Worm (Caenorhabditis elegans) whole organism, mixed stage, embryonic: ENCODE results near the gene nhr-283.

Source experiments
- M03D4.4 ChIP-seq: sonication (generic microtip); optimal IDR thresholded peaks from 2 replicates; lab custom pipeline; 2017; ENCODE audit warnings: mild to moderate bottlenecking, missing genetic modification characterization, missing compliant biosample characterization
- blmp-1 ChIP-seq: fragments of 150-350 bp; optimal IDR thresholded peaks from 2 replicates; lab custom pipeline; 2014; ENCODE audit warnings: missing biosample characterization, missing genetic modification characterization
- ceh-39 ChIP-seq: fragments of 150-350 bp; optimal IDR thresholded peaks from 2 replicates; lab custom pipeline; 2014; ENCODE audit warnings: missing biosample characterization, missing genetic modification characterization
- ceh-43 ChIP-seq: fragments of 200-800 bp; sonication (Bioruptor generic); optimal IDR thresholded peaks from 2 replicates; lab custom pipeline; 2018; ENCODE audit warnings: mild to moderate bottlenecking, missing genetic modification characterization, moderate library complexity, missing compliant biosample characterization
- ceh-83 ChIP-seq: fragments of 200-800 bp; sonication (Bioruptor generic); optimal IDR thresholded peaks from 2 replicates; lab custom pipeline; 2018; ENCODE audit warnings: mild to moderate bottlenecking, missing genetic modification characterization, missing compliant biosample characterization
- ces-1 ChIP-seq: fragments of 150-350 bp; optimal IDR thresholded peaks from 2 replicates; lab custom pipeline; 2014; ENCODE audit warnings: missing biosample characterization, missing genetic modification reagents, missing genetic modification characterization
- cnd-1 ChIP-seq: fragments of 200-800 bp; sonication (Bioruptor generic); optimal IDR thresholded peaks from 2 replicates; lab custom pipeline; 2018; ENCODE audit warnings: mild to moderate bottlenecking, missing genetic modification characterization, missing compliant biosample characterization
- drap-1 ChIP-seq: fragments of 200-800 bp; sonication (Bioruptor generic); optimal IDR thresholded peaks from 3 replicates; lab custom pipeline; 2018; ENCODE audit warnings: mild to moderate bottlenecking, missing genetic modification characterization, missing compliant biosample characterization
- elt-1 ChIP-seq: sonication (generic microtip); optimal IDR thresholded peaks from 2 replicates; lab custom pipeline; 2017; ENCODE audit warnings: missing genetic modification characterization, mild to moderate bottlenecking, missing compliant biosample characterization, antibody characterized with exemption, moderate library complexity, borderline replicate concordance; ENCODE audit not compliant: insufficient read depth
- flh-1 ChIP-seq: fragments of 200-800 bp; sonication (Bioruptor generic); optimal IDR thresholded peaks from 2 replicates; lab custom pipeline; 2018; ENCODE audit warnings: mild to moderate bottlenecking, missing genetic modification characterization, moderate library complexity, missing compliant biosample characterization
- hlh-1 ChIP-seq: fragments of 150-350 bp; optimal IDR thresholded peaks from 2 replicates; lab custom pipeline; 2014; ENCODE audit warnings: missing biosample characterization, missing genetic modification reagents, missing genetic modification characterization
- lin-13 ChIP-seq: fragments of 150-350 bp; optimal IDR thresholded peaks from 2 replicates; lab custom pipeline; 2014; ENCODE audit warnings: missing biosample characterization, missing genetic modification characterization
- lsy-2 ChIP-seq: fragments of 150-350 bp; optimal IDR thresholded peaks from 2 replicates; lab custom pipeline; 2014; ENCODE audit warnings: missing biosample characterization, missing genetic modification characterization
- mab-5 ChIP-seq: fragments of 150-350 bp; optimal IDR thresholded peaks from 2 replicates; lab custom pipeline; 2014; ENCODE audit warnings: missing biosample characterization, missing genetic modification characterization
- mep-1 ChIP-seq: fragments of 150-350 bp; optimal IDR thresholded peaks from 2 replicates; lab custom pipeline; 2017; ENCODE audit warnings: missing biosample characterization, missing genetic modification reagents, missing genetic modification characterization, inconsistent platforms
- mls-2 ChIP-seq: sonication (generic microtip); optimal IDR thresholded peaks from 2 replicates; lab custom pipeline; 2016; ENCODE audit warnings: mild to moderate bottlenecking, missing genetic modification characterization, moderate library complexity, missing compliant biosample characterization
- nhr-12 ChIP-seq: fragments of 150-350 bp; optimal IDR thresholded peaks from 2 replicates; lab custom pipeline; 2014; ENCODE audit warnings: missing biosample characterization, missing genetic modification characterization
- nhr-2 ChIP-seq: fragments of 150-350 bp; optimal IDR thresholded peaks from 2 replicates; lab custom pipeline; 2014; ENCODE audit warnings: missing biosample characterization, missing genetic modification characterization
- nhr-237 ChIP-seq: fragments of 150-350 bp; optimal IDR thresholded peaks from 2 replicates; lab custom pipeline; 2014; ENCODE audit warnings: missing biosample characterization, missing genetic modification characterization
- nhr-28 ChIP-seq: fragments of 150-350 bp; optimal IDR thresholded peaks from 2 replicates; lab custom pipeline; 2014; ENCODE audit warnings: missing biosample characterization, missing genetic modification characterization
- nhr-76 ChIP-seq: sonication (generic microtip); optimal IDR thresholded peaks from 2 replicates; lab custom pipeline; 2017; ENCODE audit warnings: missing biosample characterization, missing genetic modification characterization
- pha-4 ChIP-seq: fragments of 150-350 bp; optimal IDR thresholded peaks from 2 replicates; lab custom pipeline; 2018; ENCODE audit warnings: missing biosample characterization, missing genetic modification reagents, missing genetic modification characterization
- sem-2 ChIP-seq: fragments of 200-800 bp; sonication (Bioruptor generic); optimal IDR thresholded peaks from 2 replicates; lab custom pipeline; 2018; ENCODE audit warnings: mild to moderate bottlenecking, missing genetic modification characterization, missing compliant biosample characterization
- snpc-4 ChIP-seq: fragments of 150-350 bp; optimal IDR thresholded peaks from 2 replicates; lab custom pipeline; 2014; ENCODE audit warnings: missing biosample characterization, missing genetic modification characterization
- sptf-1 ChIP-seq: sonication (generic microtip); optimal IDR thresholded peaks from 2 replicates; lab custom pipeline; 2017; ENCODE audit warnings: mild to moderate bottlenecking, missing genetic modification characterization, moderate library complexity, missing compliant biosample characterization
- unc-120 ChIP-seq: sonication (generic microtip); optimal IDR thresholded peaks from 2 replicates; lab custom pipeline; 2017; ENCODE audit warnings: missing genetic modification characterization, missing compliant biosample characterization; ENCODE audit not compliant: poor library complexity, severe bottlenecking
- unc-39 ChIP-seq: fragments of 150-350 bp; optimal IDR thresholded peaks from 2 replicates; lab custom pipeline; 2014; ENCODE audit warnings: missing biosample characterization, missing genetic modification characterization
- zip-8 ChIP-seq: fragments of 150-350 bp; optimal IDR thresholded peaks from 2 replicates; lab custom pipeline; 2014; ENCODE audit warnings: missing biosample characterization, missing genetic modification characterization
- ztf-11 ChIP-seq: fragments of 150-350 bp; optimal IDR thresholded peaks from 2 replicates; lab custom pipeline; 2014; ENCODE audit warnings: missing biosample characterization, missing genetic modification characterization

The nhr-283 gene

DNA sequence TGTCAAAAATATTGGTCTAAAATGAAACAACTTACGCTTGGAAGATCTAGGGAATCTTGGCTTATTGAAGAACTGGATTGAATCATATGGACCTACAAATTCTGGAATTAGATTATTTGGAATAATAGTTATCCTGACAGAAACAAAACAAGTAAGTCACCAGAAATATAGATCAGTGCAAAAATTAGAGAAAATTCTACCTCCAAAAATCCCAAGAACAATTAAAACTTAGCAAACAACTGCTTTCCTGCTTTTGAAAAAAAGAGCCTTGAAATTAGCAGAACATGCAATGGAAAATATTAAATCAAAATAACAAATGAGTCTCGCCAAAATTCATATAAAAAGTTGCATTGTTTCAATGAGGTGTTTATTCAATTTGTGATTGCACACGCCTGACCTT lies 3.4 kb downstream of the nhr-283 start, which contains the start of gene nhr-60:
Gene nhr-60, minus strand, starts transcription at position 101 of the 400 bp plus-strand sequence.
- TF ChIP-seq ztf-11 (tag; lab: Kevin White, UChicago) = no peak
- no peak for TF ChIP-seq mls-2 (tag; lab: Kevin White, UChicago)
- no peak for TF ChIP-seq nhr-12 (tag; lab: Kevin White, UChicago)
- no peak for TF ChIP-seq sem-2 (GFP tag; lab: Kevin White, UChicago)
- no peak for TF ChIP-seq mab-5
- no peak for TF ChIP-seq lsy-2 (tag; lab: Kevin White, UChicago)
- TF ChIP-seq ceh-39 = no peak
- no peak for TF ChIP-seq sptf-1 (tag; lab: Kevin White, UChicago)
- no peak for TF ChIP-seq ces-1 (GFP tag; lab: Kevin White, UChicago)
- TF ChIP-seq ceh-43 (GFP tag; lab: Kevin White, UChicago) = no peak
- TF ChIP-seq nhr-76 (tag; lab: Kevin White, UChicago) = no peak

DNA sequence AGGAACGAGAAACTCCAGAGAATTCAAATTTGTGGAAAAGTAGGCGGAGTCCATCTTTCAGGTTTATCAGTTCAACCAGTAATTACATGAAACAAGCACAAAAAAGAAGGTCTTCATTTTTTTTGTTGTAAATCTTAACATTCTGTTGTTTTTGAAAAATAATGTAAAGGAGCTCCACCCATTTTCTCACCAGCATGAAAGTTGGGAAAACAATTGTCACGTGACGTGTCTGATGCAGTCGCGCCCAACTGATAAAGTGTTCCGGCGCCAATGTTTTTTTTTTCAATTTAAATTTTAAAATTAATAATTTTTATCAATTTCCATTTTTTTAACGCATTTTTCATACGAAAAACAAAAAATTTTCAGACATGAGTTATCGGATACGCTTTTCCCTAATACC lies 7.5 kb downstream of the nhr-283 start, which contains the start of gene F57A10.4:
Gene F57A10.4, plus strand, starts transcription at position 367 of the 400 bp plus-strand sequence.
- no peak for TF ChIP-seq nhr-28 (tag; lab: Kevin White, UChicago)
- TF ChIP-seq, all 35 proteins: peak for 0

DNA sequence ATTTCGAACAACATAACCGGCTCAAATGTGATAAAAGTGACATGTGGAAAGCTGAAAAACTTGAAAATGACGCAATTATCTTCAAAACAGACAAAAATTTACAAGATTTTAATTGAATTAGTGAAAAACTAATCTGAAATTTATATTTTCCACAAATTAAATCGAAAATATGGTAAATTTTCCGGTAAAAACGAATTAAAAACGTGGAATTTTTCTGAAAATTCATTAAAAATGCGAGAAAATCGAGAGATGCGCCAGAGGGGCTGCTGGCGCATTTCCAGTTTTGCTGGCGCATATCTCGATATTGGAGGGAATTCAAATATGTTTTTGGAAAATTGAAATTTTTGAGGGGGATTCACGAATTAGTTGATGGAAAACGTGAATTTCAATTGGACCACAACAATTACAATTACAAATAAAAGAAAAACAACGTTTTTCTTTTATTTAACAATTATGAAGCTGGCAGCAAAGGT lies 10.4 kb downstream of the nhr-283 start, which contains the start of the genes haf-3 and F57A10.2:
Gene haf-3, minus strand, starts transcription at position 51 of the 473 bp plus-strand sequence.
Gene F57A10.2, plus strand, starts transcription at position 454 of the 473 bp plus-strand sequence.
- TF ChIP-seq M03D4.4 (tag; lab: Kevin White, UChicago) (peak; percentile 46), unc-120 (no peak), ceh-39 (peak; percentile 43), sptf-1 (tag; lab: Kevin White, UChicago) (peak; percentile 74), mab-5 (peak; percentile 62), nhr-237 (peak; percentile 82), lsy-2 (tag; lab: Kevin White, UChicago) (peak; percentile 77), lin-13 (tag; lab: Kevin White, UChicago) (peak; percentile 85), hlh-1 (peak; percentile 23), nhr-12 (tag; lab: Kevin White, UChicago) (no peak), nhr-76 (tag; lab: Kevin White, UChicago) (no peak), elt-1 (peak; percentile 11), nhr-2 (tag; lab: Kevin White, UChicago) (no peak), ces-1 (GFP tag; lab: Kevin White, UChicago) (peak; percentile 67), drap-1 (GFP tag; lab: Kevin White, UChicago) (peak; percentile 79), pha-4 (tag; lab: Kevin White, UChicago) (peak; percentile 48), mep-1 (tag; lab: Kevin White, UChicago) (peak; percentile 91)

DNA sequence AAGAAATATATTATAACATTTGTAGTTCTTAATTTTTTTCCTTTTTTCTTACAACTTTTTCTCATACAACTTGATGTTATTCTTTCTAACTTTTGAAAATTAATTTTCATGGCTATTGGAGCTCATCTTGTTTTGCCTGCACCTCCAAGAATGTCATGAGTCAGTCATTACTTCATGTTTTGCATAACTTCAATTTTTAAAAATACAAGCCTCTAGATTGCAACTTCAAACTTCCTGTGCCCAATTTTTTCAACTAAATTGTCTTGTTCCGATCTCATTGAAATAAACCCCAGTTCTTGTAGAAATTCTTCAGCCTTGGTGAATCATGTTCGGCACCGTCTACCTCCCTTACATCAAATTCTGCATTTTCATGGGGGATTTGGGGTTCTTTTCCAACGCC lies 18.1 kb downstream of the nhr-283 start, which contains the start of gene str-9:
Gene str-9, plus strand, starts transcription at position 301 of the 400 bp plus-strand sequence.
- TF ChIP-seq hlh-1 = no peak
- TF ChIP-seq drap-1 (GFP tag; lab: Kevin White, UChicago) = no peak
- no peak for TF ChIP-seq nhr-28 (tag; lab: Kevin White, UChicago)
- no peak for TF ChIP-seq lsy-2 (tag; lab: Kevin White, UChicago)
- no peak for TF ChIP-seq sem-2 (GFP tag; lab: Kevin White, UChicago)
- no peak for TF ChIP-seq lin-13 (tag; lab: Kevin White, UChicago)
- no peak for TF ChIP-seq cnd-1 (tag; lab: Kevin White, UChicago)

DNA sequence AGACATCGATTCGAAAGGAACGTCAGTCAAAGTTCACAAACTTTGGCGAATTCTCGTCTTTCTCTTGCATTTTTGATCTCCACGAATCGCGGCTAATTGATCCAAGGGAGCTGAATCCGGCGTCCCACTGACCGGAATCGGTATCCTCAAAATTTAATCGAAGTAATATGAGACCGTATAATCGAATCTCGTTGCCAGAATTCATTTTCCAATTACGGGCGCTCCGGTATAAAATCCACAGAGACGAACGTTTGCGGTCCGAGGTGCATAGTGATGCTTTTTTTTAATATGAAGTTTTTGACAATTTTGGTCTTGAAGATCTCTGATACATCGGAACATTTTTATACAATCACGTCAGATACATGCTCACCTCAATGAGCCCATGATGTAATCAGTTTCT lies 18.9 kb downstream of the nhr-283 start:
- no peak for TF ChIP-seq blmp-1
- no peak for TF ChIP-seq flh-1 (GFP tag; lab: Kevin White, UChicago)
- no peak for TF ChIP-seq cnd-1 (tag; lab: Kevin White, UChicago)
- no peak for TF ChIP-seq snpc-4
- TF ChIP-seq elt-1 = no peak
- TF ChIP-seq unc-39 (tag; lab: Kevin White, UChicago) = no peak
- no peak for TF ChIP-seq zip-8 (tag; lab: Kevin White, UChicago)
- no peak for TF ChIP-seq lsy-2 (tag; lab: Kevin White, UChicago)
- no peak for TF ChIP-seq ceh-83 (GFP tag; lab: Kevin White, UChicago)
- TF ChIP-seq lin-13 (tag; lab: Kevin White, UChicago) = no peak
- TF ChIP-seq nhr-2 (tag; lab: Kevin White, UChicago) = no peak
- TF ChIP-seq ceh-39 = no peak
- TF ChIP-seq nhr-28 (tag; lab: Kevin White, UChicago) = no peak
- no peak for TF ChIP-seq drap-1 (GFP tag; lab: Kevin White, UChicago)
- TF ChIP-seq sem-2 (GFP tag; lab: Kevin White, UChicago) = no peak
- no peak for TF ChIP-seq unc-120
- TF ChIP-seq mab-5 = no peak
